Worm (Caenorhabditis elegans): ENCODE results near the gene M110.3.

The M110.3 gene

DNA sequence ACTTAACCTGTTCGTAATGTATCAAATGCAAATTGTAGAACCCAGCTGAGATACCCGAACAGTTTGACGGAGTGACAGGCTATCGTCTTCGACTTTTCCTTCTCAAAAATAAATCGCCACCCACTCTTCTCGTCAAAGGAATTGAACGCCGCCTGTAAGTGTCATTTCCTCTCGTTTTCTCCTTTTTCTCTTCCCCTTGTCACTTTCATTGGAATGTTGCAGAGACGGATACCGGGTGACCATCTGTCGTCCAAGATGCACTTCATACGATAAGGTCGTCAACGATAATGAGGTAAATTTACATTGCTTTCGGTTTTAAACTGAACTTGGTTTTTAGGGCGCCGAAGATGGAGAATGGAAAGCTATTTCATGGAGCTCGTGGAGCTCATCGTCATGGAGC is 16.6 kb downstream of the M110.3 start:
- TF ChIP-seq T22C8.4 (GFP tag; IDR thresholded peaks at IDR 0.05), result no peak
- TF ChIP-seq ztf-29 (GFP tag; IDR thresholded peaks at IDR 0.05), result no peak
- TF ChIP-seq ztf-23 (GFP tag; IDR thresholded peaks at IDR 0.05), result no peak
- no peak for TF ChIP-seq tab-1 (GFP tag; IDR thresholded peaks at IDR 0.05)

- no peak for TF ChIP-seq ztf-23 (GFP tag; IDR thresholded peaks at IDR 0.05)
- no peak for TF ChIP-seq tab-1 (GFP tag; IDR thresholded peaks at IDR 0.05)
- TF ChIP-seq ztf-29 (GFP tag; IDR thresholded peaks at IDR 0.05), result no peak
These were observed 17.9 kb downstream of the M110.3 start, which contains the start of gene qua-1 for ce11 chrII:8198503-8198902. TSS of gene qua-1 (plus strand) at chrII:8198803.

DNA sequence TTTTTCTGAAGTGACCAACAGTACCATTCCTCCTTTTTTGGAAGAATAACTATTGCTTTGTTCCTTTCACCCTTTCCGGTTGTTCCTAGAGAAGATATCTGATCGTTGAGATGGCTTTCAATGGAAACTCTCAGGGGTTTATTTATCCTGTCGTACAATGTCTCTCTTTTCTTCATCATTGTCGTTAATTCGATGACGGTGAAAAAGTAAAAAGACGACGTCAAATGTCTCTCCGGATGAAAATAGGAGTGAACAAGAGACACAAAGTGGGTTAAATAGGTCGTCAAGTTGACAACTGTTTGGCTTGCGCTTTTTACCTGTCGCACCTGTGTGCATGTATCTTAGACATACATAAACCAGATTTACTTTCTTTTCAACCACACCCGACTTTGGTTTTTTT is 22.5 kb downstream of the M110.3 start:
- TF ChIP-seq flt-1 (GFP tag; IDR thresholded peaks at IDR 0.05) (no peak), ref-1 (GFP tag; conservative IDR thresholded peaks at IDR 0.05) (no peak), ztf-23 (GFP tag; IDR thresholded peaks at IDR 0.05) (no peak), med-1 (GFP tag; optimal IDR thresholded peaks at IDR 0.05; ENCODE audit: insufficient read depth) (no peak), tab-1 (GFP tag; IDR thresholded peaks at IDR 0.05) (no peak), klf-2 (GFP tag; conservative IDR thresholded peaks at IDR 0.05) (no peak), cog-1 (tag; optimal IDR thresholded peaks at IDR 0.05) (no peak)

ce11 chrII:8193126-8193525 is 23.3 kb downstream of the M110.3 start, which contains the start of gene T05C12.9:
TSS of gene T05C12.9 (minus strand) at chrII:8193226.
- TF ChIP-seq flt-1 (GFP tag; IDR thresholded peaks at IDR 0.05) (no peak), ztf-23 (GFP tag; IDR thresholded peaks at IDR 0.05) (no peak), med-1 (GFP tag; optimal IDR thresholded peaks at IDR 0.05; ENCODE audit: insufficient read depth) (no peak), ztf-29 (GFP tag; IDR thresholded peaks at IDR 0.05) (no peak), cog-1 (tag; optimal IDR thresholded peaks at IDR 0.05) (no peak), ref-1 (GFP tag; conservative IDR thresholded peaks at IDR 0.05) (no peak), tab-1 (GFP tag; IDR thresholded peaks at IDR 0.05) (no peak), klf-2 (GFP tag; conservative IDR thresholded peaks at IDR 0.05) (no peak), T22C8.4 (GFP tag; IDR thresholded peaks at IDR 0.05) (no peak)

- TF ChIP-seq tab-1 (GFP tag; IDR thresholded peaks at IDR 0.05), result no peak
- TF ChIP-seq cog-1 (tag; optimal IDR thresholded peaks at IDR 0.05), result no peak
- no peak for TF ChIP-seq klf-2 (GFP tag; conservative IDR thresholded peaks at IDR 0.05)
- TF ChIP-seq med-1 (GFP tag; optimal IDR thresholded peaks at IDR 0.05; ENCODE audit: insufficient read depth), result no peak
- TF ChIP-seq T22C8.4 (GFP tag; IDR thresholded peaks at IDR 0.05), result no peak
- no peak for TF ChIP-seq ztf-23 (GFP tag; IDR thresholded peaks at IDR 0.05)
- no peak for TF ChIP-seq ztf-29 (GFP tag; IDR thresholded peaks at IDR 0.05)
These were observed 26.0 kb downstream of the M110.3 start, which contains the start of gene T05C12.8 for ce11 chrII:8190455-8190854. TSS of gene T05C12.8 (minus strand) at chrII:8190555.

- TF ChIP-seq cog-1 (tag; optimal IDR thresholded peaks at IDR 0.05) (no peak), ztf-23 (GFP tag; IDR thresholded peaks at IDR 0.05) (no peak), ztf-29 (GFP tag; IDR thresholded peaks at IDR 0.05) (no peak), ref-1 (GFP tag; conservative IDR thresholded peaks at IDR 0.05) (no peak), tab-1 (GFP tag; IDR thresholded peaks at IDR 0.05) (no peak)
These were observed 28.9 kb downstream of the M110.3 start for ce11 chrII:8187516-8187915.

ce11 chrII:8185016-8185493 is 31.4 kb downstream of the M110.3 start, which contains the start of the genes mig-5 and cct-1:
TSS of gene mig-5 (minus strand) at chrII:8185023.
TSS of gene cct-1 (plus strand) at chrII:8185443.
- TF ChIP-seq ref-1 (GFP tag; conservative IDR thresholded peaks at IDR 0.05) (no peak), flt-1 (GFP tag; IDR thresholded peaks at IDR 0.05) (peak; percentile 71), cog-1 (tag; optimal IDR thresholded peaks at IDR 0.05) (peak; percentile 84)

ce11 chrII:8181437-8181836 is 35.0 kb downstream of the M110.3 start, which contains the start of gene dylt-3:
TSS of gene dylt-3 (plus strand) at chrII:8181737.
- TF ChIP-seq klf-2 (GFP tag; conservative IDR thresholded peaks at IDR 0.05) (no peak), med-1 (GFP tag; optimal IDR thresholded peaks at IDR 0.05; ENCODE audit: insufficient read depth) (no peak), tab-1 (GFP tag; IDR thresholded peaks at IDR 0.05) (no peak), cog-1 (tag; optimal IDR thresholded peaks at IDR 0.05) (no peak), flt-1 (GFP tag; IDR thresholded peaks at IDR 0.05) (no peak), ztf-29 (GFP tag; IDR thresholded peaks at IDR 0.05) (no peak), T22C8.4 (GFP tag; IDR thresholded peaks at IDR 0.05) (no peak), ztf-23 (GFP tag; IDR thresholded peaks at IDR 0.05) (no peak), ref-1 (GFP tag; conservative IDR thresholded peaks at IDR 0.05) (no peak)

DNA sequence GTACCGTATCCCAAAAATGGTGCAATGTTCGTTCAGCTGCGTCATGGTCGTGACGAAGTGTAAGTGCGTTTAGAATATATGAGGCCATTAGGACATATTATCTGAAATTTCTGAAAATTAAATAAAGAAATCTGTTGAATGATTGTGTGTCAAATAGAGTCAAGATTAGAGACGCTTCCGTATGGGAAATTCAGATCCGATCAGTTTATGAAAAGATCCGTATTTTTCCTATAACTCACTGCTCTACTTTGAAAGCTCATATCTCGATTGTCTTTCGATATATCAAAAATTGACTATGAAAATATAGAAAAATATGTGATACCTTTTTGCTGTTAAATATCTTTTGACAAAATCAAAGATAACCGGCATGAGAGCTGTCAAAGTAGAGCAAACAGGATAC is 36.1 kb downstream of the M110.3 start, which contains the start of gene T05C12.4:
Gene T05C12.4 (minus strand): TSS at position 101 of the 400 bp plus-strand sequence.
- TF ChIP-seq flt-1 (GFP tag; IDR thresholded peaks at IDR 0.05) (no peak), ztf-23 (GFP tag; IDR thresholded peaks at IDR 0.05) (no peak), cog-1 (tag; optimal IDR thresholded peaks at IDR 0.05) (no peak), ref-1 (GFP tag; conservative IDR thresholded peaks at IDR 0.05) (no peak), ztf-29 (GFP tag; IDR thresholded peaks at IDR 0.05) (no peak), T22C8.4 (GFP tag; IDR thresholded peaks at IDR 0.05) (no peak), med-1 (GFP tag; optimal IDR thresholded peaks at IDR 0.05; ENCODE audit: insufficient read depth) (no peak), tab-1 (GFP tag; IDR thresholded peaks at IDR 0.05) (no peak), klf-2 (GFP tag; conservative IDR thresholded peaks at IDR 0.05) (no peak)

ce11 chrII:8178614-8179013 is 37.8 kb downstream of the M110.3 start:
- TF ChIP-seq T22C8.4 (GFP tag; IDR thresholded peaks at IDR 0.05), result no peak
- no peak for TF ChIP-seq ztf-29 (GFP tag; IDR thresholded peaks at IDR 0.05)
- no peak for TF ChIP-seq flt-1 (GFP tag; IDR thresholded peaks at IDR 0.05)
- TF ChIP-seq tab-1 (GFP tag; IDR thresholded peaks at IDR 0.05), result no peak
- no peak for TF ChIP-seq klf-2 (GFP tag; conservative IDR thresholded peaks at IDR 0.05)
- no peak for TF ChIP-seq med-1 (GFP tag; optimal IDR thresholded peaks at IDR 0.05; ENCODE audit: insufficient read depth)
- TF ChIP-seq cog-1 (tag; optimal IDR thresholded peaks at IDR 0.05), result no peak
- no peak for TF ChIP-seq ref-1 (GFP tag; conservative IDR thresholded peaks at IDR 0.05)
- no peak for TF ChIP-seq ztf-23 (GFP tag; IDR thresholded peaks at IDR 0.05)
